Worm (Caenorhabditis elegans) whole organism, L3 larva: Measurements from ENCODE around the gene ttm-2.
A peak's percentile ranks its signal among the peaks of the same experiment; 100 is the strongest.

Experiments used
- R02D3.7 ChIP-seq: fragments of 150-350 bp; optimal IDR thresholded peaks from 2 replicates; lab custom pipeline; 2014; ENCODE audit warnings: missing biosample characterization, missing genetic modification characterization
- ZK546.5 ChIP-seq: sonication (generic microtip); optimal IDR thresholded peaks from 2 replicates; lab custom pipeline; 2017; ENCODE audit warnings: missing biosample characterization, missing genetic modification characterization
- aly-2 ChIP-seq: fragments of 150-350 bp; optimal IDR thresholded peaks from 2 replicates; lab custom pipeline; 2014; ENCODE audit warnings: missing biosample characterization, missing genetic modification characterization
- ceh-28 ChIP-seq: fragments of 150-350 bp; optimal IDR thresholded peaks from 2 replicates; lab custom pipeline; 2014; ENCODE audit warnings: missing biosample characterization, missing genetic modification reagents, missing genetic modification characterization
- ceh-82 ChIP-seq: fragments of 150-350 bp; optimal IDR thresholded peaks from 2 replicates; lab custom pipeline; 2014; ENCODE audit warnings: missing biosample characterization, missing genetic modification characterization
- ceh-9 ChIP-seq: sonication (generic microtip); optimal IDR thresholded peaks from 2 replicates; lab custom pipeline; 2018; ENCODE audit warnings: missing biosample characterization, missing genetic modification characterization
- daf-12 ChIP-seq: fragments of 150-350 bp; optimal IDR thresholded peaks from 2 replicates; lab custom pipeline; 2014; ENCODE audit warnings: missing biosample characterization, missing genetic modification reagents, missing genetic modification characterization
- egl-5 ChIP-seq: fragments of 150-350 bp; optimal IDR thresholded peaks from 2 replicates; lab custom pipeline; 2017; ENCODE audit warnings: missing biosample characterization, missing genetic modification reagents, missing genetic modification characterization, inconsistent platforms
- elt-1 ChIP-seq: fragments of 150-350 bp; optimal IDR thresholded peaks from 2 replicates; lab custom pipeline; 2014; ENCODE audit warnings: missing biosample characterization, missing genetic modification characterization
- elt-2 ChIP-seq: sonication (generic microtip); optimal IDR thresholded peaks from 2 replicates; lab custom pipeline; 2016; ENCODE audit warnings: missing genetic modification reagents, mild to moderate bottlenecking, missing genetic modification characterization, missing compliant biosample characterization
- elt-3 ChIP-seq, 3 experiments: fragments of 150-350 bp in 1 of 3; sonication (generic microtip) in 2 of 3; optimal IDR thresholded peaks; 2 replicates in 2 of 3; 4 replicates in 1 of 3; lab custom pipeline; 2014 to 2017; ENCODE audit warnings: missing biosample characterization in 3 of 3, missing genetic modification characterization in 3 of 3
- eor-1 ChIP-seq, 2 experiments: fragments of 150-350 bp; optimal IDR thresholded peaks; 2 replicates each; lab custom pipeline; 2014 to 2018; ENCODE audit warnings: missing biosample characterization in 2 of 2, missing genetic modification characterization in 2 of 2
- fkh-10 ChIP-seq: sonication (generic microtip); optimal IDR thresholded peaks from 2 replicates; lab custom pipeline; 2017; ENCODE audit warnings: missing biosample characterization, missing genetic modification reagents, missing genetic modification characterization
- fkh-2 ChIP-seq: fragments of 150-350 bp; optimal IDR thresholded peaks from 2 replicates; lab custom pipeline; 2014; ENCODE audit warnings: missing biosample characterization, missing genetic modification reagents, missing genetic modification characterization
- fos-1 ChIP-seq: fragments of 150-350 bp; optimal IDR thresholded peaks from 2 replicates; lab custom pipeline; 2014; ENCODE audit warnings: missing biosample characterization, missing genetic modification characterization
- jun-1 ChIP-seq: fragments of 150-350 bp; optimal IDR thresholded peaks from 2 replicates; lab custom pipeline; 2014; ENCODE audit warnings: missing biosample characterization, missing genetic modification reagents, missing genetic modification characterization
- lin-15B ChIP-seq: fragments of 150-350 bp; optimal IDR thresholded peaks from 2 replicates; lab custom pipeline; 2014; ENCODE audit warnings: missing biosample characterization, missing genetic modification characterization
- lin-39 ChIP-seq: fragments of 150-350 bp; optimal IDR thresholded peaks from 2 replicates; lab custom pipeline; 2018; ENCODE audit warnings: missing biosample characterization, missing genetic modification reagents, missing genetic modification characterization
- lsy-12 ChIP-seq: sonication (generic microtip); optimal IDR thresholded peaks from 2 replicates; lab custom pipeline; 2016; ENCODE audit warnings: mild to moderate bottlenecking, missing genetic modification characterization, missing compliant biosample characterization
- mdl-1 ChIP-seq: fragments of 150-350 bp; optimal IDR thresholded peaks from 2 replicates; lab custom pipeline; 2014; ENCODE audit warnings: missing biosample characterization, missing genetic modification characterization
- nfya-1 ChIP-seq: sonication (generic microtip); optimal IDR thresholded peaks from 2 replicates; lab custom pipeline; 2017; ENCODE audit warnings: missing genetic modification characterization, mild to moderate bottlenecking, missing compliant biosample characterization, antibody characterized with exemption, moderate library complexity; ENCODE audit not compliant: insufficient read depth
- nhr-12 ChIP-seq: fragments of 150-350 bp; optimal IDR thresholded peaks from 2 replicates; lab custom pipeline; 2014; ENCODE audit warnings: missing biosample characterization, missing genetic modification characterization
- nhr-23 ChIP-seq: fragments of 150-350 bp; optimal IDR thresholded peaks from 2 replicates; lab custom pipeline; 2014; ENCODE audit warnings: missing biosample characterization, missing genetic modification reagents, missing genetic modification characterization
- nhr-237 ChIP-seq: fragments of 150-350 bp; optimal IDR thresholded peaks from 2 replicates; lab custom pipeline; 2014; ENCODE audit warnings: missing biosample characterization, missing genetic modification characterization
- nhr-25 ChIP-seq: sonication (generic microtip); optimal IDR thresholded peaks from 2 replicates; lab custom pipeline; 2017; ENCODE audit warnings: missing biosample characterization, missing genetic modification characterization
- nhr-28 ChIP-seq: fragments of 150-350 bp; optimal IDR thresholded peaks from 2 replicates; lab custom pipeline; 2014; ENCODE audit warnings: missing biosample characterization, missing genetic modification characterization
- nhr-43 ChIP-seq: sonication (generic microtip); optimal IDR thresholded peaks from 2 replicates; lab custom pipeline; 2016; ENCODE audit warnings: mild to moderate bottlenecking, missing genetic modification characterization, missing compliant biosample characterization; ENCODE audit not compliant: poor library complexity, severe bottlenecking
- nhr-67 ChIP-seq: fragments of 150-350 bp; optimal IDR thresholded peaks from 2 replicates; lab custom pipeline; 2014; ENCODE audit warnings: missing biosample characterization, missing genetic modification characterization
- pqm-1 ChIP-seq: fragments of 150-350 bp; optimal IDR thresholded peaks from 2 replicates; lab custom pipeline; 2017; ENCODE audit warnings: missing biosample characterization, missing genetic modification characterization, inconsistent platforms
- unc-39 ChIP-seq: sonication (generic microtip); optimal IDR thresholded peaks from 4 replicates; lab custom pipeline; 2017; ENCODE audit warnings: missing biosample characterization, missing genetic modification characterization
- unc-62 ChIP-seq: fragments of 150-350 bp; sonication (generic microtip); optimal IDR thresholded peaks from 4 replicates; lab custom pipeline; 2014; ENCODE audit warnings: missing biosample characterization, missing genetic modification reagents, missing genetic modification characterization
- zag-1 ChIP-seq: fragments of 150-350 bp; optimal IDR thresholded peaks from 2 replicates; lab custom pipeline; 2014; ENCODE audit warnings: missing biosample characterization, missing genetic modification characterization
- ztf-11 ChIP-seq: fragments of 150-350 bp; optimal IDR thresholded peaks from 2 replicates; lab custom pipeline; 2014; ENCODE audit warnings: missing biosample characterization, missing genetic modification characterization
- ztf-4 ChIP-seq: fragments of 150-350 bp; optimal IDR thresholded peaks from 2 replicates; lab custom pipeline; 2014; ENCODE audit warnings: missing biosample characterization, missing genetic modification characterization

Gene ttm-2

ce11 chrII:4756751-4757150 lies 9.4 kb downstream of the ttm-2 start, which contains the start of gene C27D9.2:
Gene C27D9.2 (minus strand): TSS chrII:4756851.
- TF ChIP-seq eor-1 (tag; optimal IDR thresholded peaks at IDR 0.05; lab: Kevin White, UChicago), result no peak
- TF ChIP-seq jun-1 (tag; lab: Kevin White, UChicago), result no peak
- TF ChIP-seq lin-15B, result no peak
- no peak for TF ChIP-seq fos-1 (tag; lab: Kevin White, UChicago)
- TF ChIP-seq nhr-28 (tag; lab: Kevin White, UChicago), result no peak
- TF ChIP-seq fkh-10 (GFP tag; lab: Kevin White, UChicago), result no peak
- no peak for TF ChIP-seq ceh-28
- TF ChIP-seq ceh-82 (tag; lab: Kevin White, UChicago), result no peak
- TF ChIP-seq nhr-25 (tag; lab: Kevin White, UChicago), result no peak

- TF ChIP-seq R02D3.7 (tag; lab: Kevin White, UChicago), result no peak
- no peak for TF ChIP-seq nhr-12
- TF ChIP-seq fkh-10 (GFP tag; lab: Kevin White, UChicago), result no peak
- TF ChIP-seq ceh-9 (tag; lab: Kevin White, UChicago), result no peak
- TF ChIP-seq fkh-2, result no peak
- TF ChIP-seq eor-1 (tag; optimal IDR thresholded peaks at IDR 0.05; lab: Kevin White, UChicago), result no peak
- TF ChIP-seq ztf-11, result no peak
- no peak for TF ChIP-seq elt-2 (tag; lab: Kevin White, UChicago)
- no peak for TF ChIP-seq nhr-67 (tag; lab: Kevin White, UChicago)
- TF ChIP-seq elt-1 (tag; lab: Kevin White, UChicago), result no peak
Observed at ce11 chrII:4755654-4756053, 10.5 kb downstream of the ttm-2 start.

ce11 chrII:4753133-4753532 lies 13.1 kb downstream of the ttm-2 start, which contains the start of gene C27D9.1:
Gene C27D9.1 (plus strand): TSS chrII:4753413.
- TF ChIP-seq mdl-1 (no peak), unc-39 (tag; lab: Kevin White, UChicago) (no peak), aly-2 (tag; lab: Kevin White, UChicago) (no peak), nhr-23 (no peak)
- TF ChIP-seq, all 47 proteins: peak for 0

- TF ChIP-seq ZK546.5 (tag; lab: Kevin White, UChicago) (no peak), egl-5 (no peak), lin-39 (no peak), ceh-9 (tag; lab: Kevin White, UChicago) (no peak), ztf-4 (tag; lab: Kevin White, UChicago) (no peak), R02D3.7 (tag; lab: Kevin White, UChicago) (no peak), lsy-12 (tag; lab: Kevin White, UChicago) (no peak), nhr-237 (tag; lab: Kevin White, UChicago) (no peak)
Observed at ce11 chrII:4752257-4752728, 13.9 kb downstream of the ttm-2 start, which contains the start of gene F41C3.1. Gene F41C3.1 (plus strand): TSS chrII:4752307.

- no peak for TF ChIP-seq nhr-23
- no peak for TF ChIP-seq fkh-10 (GFP tag; lab: Kevin White, UChicago)
- TF ChIP-seq daf-12, result no peak
- peak in 1 of 3 experiments; percentile 2 for TF ChIP-seq elt-3 (tag; optimal IDR thresholded peaks at IDR 0.05; lab: Kevin White, UChicago)
- no peak for TF ChIP-seq nfya-1 (tag; lab: Kevin White, UChicago)
- TF ChIP-seq nhr-25 (tag; lab: Kevin White, UChicago), result peak; percentile 46
Observed at ce11 chrII:4749581-4749980, 16.6 kb downstream of the ttm-2 start, which contains the start of gene F41C3.2. Gene F41C3.2 (plus strand): TSS chrII:4749968.

DNA sequence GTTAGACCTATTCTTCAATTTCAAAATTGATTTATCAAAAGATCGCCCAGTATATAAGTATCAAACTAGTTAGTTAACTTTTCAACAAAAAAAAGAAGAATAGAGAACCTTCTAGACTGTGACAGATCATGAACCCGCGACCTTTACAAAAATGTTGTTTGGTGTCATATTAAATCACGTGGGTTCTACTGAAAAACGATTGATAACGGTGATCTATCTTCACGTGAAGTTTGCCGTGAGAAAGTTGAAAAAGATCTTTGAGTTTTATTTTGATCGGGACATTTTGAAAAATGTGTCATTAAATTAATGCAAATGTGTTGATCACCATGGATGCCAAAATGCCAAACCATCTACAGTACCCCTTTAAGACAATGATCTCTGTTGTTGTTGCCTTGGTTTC lies 17.8 kb downstream of the ttm-2 start:
- TF ChIP-seq ztf-4 (tag; lab: Kevin White, UChicago), result peak; percentile 6
- no peak for TF ChIP-seq R02D3.7 (tag; lab: Kevin White, UChicago)
- TF ChIP-seq lin-39, result no peak
- no peak for TF ChIP-seq unc-62
- TF ChIP-seq zag-1, result no peak
- TF ChIP-seq nfya-1 (tag; lab: Kevin White, UChicago), result no peak
- no peak for TF ChIP-seq pqm-1
- TF ChIP-seq nhr-25 (tag; lab: Kevin White, UChicago), result peak; percentile 68
- peak; percentile 54 for TF ChIP-seq lsy-12 (tag; lab: Kevin White, UChicago)
- TF ChIP-seq fkh-2, result no peak
- no peak for TF ChIP-seq egl-5
- TF ChIP-seq nhr-43 (tag; lab: Kevin White, UChicago), result peak; percentile 57
- TF ChIP-seq, all 47 proteins: peak for 4
